Worm (Caenorhabditis elegans) whole organism, L4/young adult: ENCODE results near the gene fbxa-67.

Source experiments
- W03F9.2 ChIP-seq: fragments of 150-350 bp; optimal IDR thresholded peaks from 2 replicates; lab custom pipeline; 2014; ENCODE audit warnings: missing biosample characterization, missing genetic modification characterization
- dao-5 ChIP-seq: sonication (generic microtip); optimal IDR thresholded peaks from 2 replicates; lab custom pipeline; 2016; ENCODE audit warnings: missing genotype, missing genetic modification characterization, moderate library complexity, missing compliant biosample characterization
- him-1 ChIP-seq: sonication (generic microtip); optimal IDR thresholded peaks from 2 replicates; lab custom pipeline; 2016; ENCODE audit warnings: missing genotype, missing genetic modification reagents, missing genetic modification characterization, missing compliant biosample characterization

- TF ChIP-seq dao-5 (tag; lab: Kevin White, UChicago), result no peak
- TF ChIP-seq W03F9.2 (tag; lab: Kevin White, UChicago), result no peak
- TF ChIP-seq him-1 (tag; lab: Kevin White, UChicago), result no peak
Measured at ce11 chrIII:955981-956380, 5.5 kb upstream of the fbxa-67 start, which contains the start of gene fbxa-54.
